Worm (Caenorhabditis elegans) whole organism, late embryonic: ENCODE results near the gene unc-132.
A peak's percentile ranks its signal among the peaks of the same experiment; 100 is the strongest.

Source experiments
- C08G9.2 ChIP-seq: sonication (generic microtip); optimal IDR thresholded peaks from 2 replicates; lab custom pipeline; 2016; ENCODE audit warnings: mild to moderate bottlenecking, missing genetic modification characterization, moderate library complexity, missing compliant biosample characterization
- C38D4.7 ChIP-seq: fragments of 200-800 bp; sonication (Bioruptor generic); optimal IDR thresholded peaks from 2 replicates; lab custom pipeline; 2018; ENCODE audit warnings: mild to moderate bottlenecking, missing genetic modification characterization, moderate library complexity, missing compliant biosample characterization
- ceh-45 ChIP-seq: fragments of 200-800 bp; sonication (Bioruptor generic); IDR thresholded peaks from 2 replicates; pipeline ENCODE4 v1.3.6; 2022; ENCODE audit warnings: missing genetic modification reagents, missing genetic modification characterization, missing compliant biosample characterization
- ceh-6 ChIP-seq: fragments of 200-800 bp; sonication (Bioruptor generic); optimal IDR thresholded peaks from 2 replicates; lab custom pipeline; 2018; ENCODE audit warnings: mild to moderate bottlenecking, missing genetic modification characterization, missing compliant biosample characterization
- elt-2 ChIP-seq: sonication (generic microtip); optimal IDR thresholded peaks from 2 replicates; lab custom pipeline; 2016; ENCODE audit warnings: missing genetic modification reagents, missing genetic modification characterization, missing compliant biosample characterization
- fkh-10 ChIP-seq: fragments of 150-350 bp; optimal IDR thresholded peaks from 2 replicates; lab custom pipeline; 2014; ENCODE audit warnings: missing biosample characterization, missing genetic modification reagents, missing genetic modification characterization
- lin-11 ChIP-seq: fragments of 200-800 bp; sonication (Bioruptor generic); optimal IDR thresholded peaks from 2 replicates; lab custom pipeline; 2018; ENCODE audit warnings: mild to moderate bottlenecking, missing genetic modification characterization, missing compliant biosample characterization
- pag-3 ChIP-seq: sonication (generic microtip); optimal IDR thresholded peaks from 2 replicates; lab custom pipeline; 2016; ENCODE audit warnings: missing compliant biosample characterization, missing genetic modification characterization, borderline replicate concordance
- pha-4 ChIP-seq: fragments of 150-350 bp; optimal IDR thresholded peaks from 2 replicates; lab custom pipeline; 2018; ENCODE audit warnings: missing biosample characterization, missing genetic modification reagents, missing genetic modification characterization
- pqm-1 ChIP-seq: sonication (generic microtip); optimal IDR thresholded peaks from 2 replicates; lab custom pipeline; 2016; ENCODE audit warnings: missing genetic modification characterization, missing compliant biosample characterization
- pros-1 ChIP-seq: fragments of 150-350 bp; optimal IDR thresholded peaks from 2 replicates; lab custom pipeline; 2014; ENCODE audit warnings: missing biosample characterization, missing genetic modification reagents, missing genetic modification characterization
- rnt-1 ChIP-seq: sonication (generic microtip); optimal IDR thresholded peaks from 2 replicates; lab custom pipeline; 2016; ENCODE audit warnings: missing genetic modification characterization, missing compliant biosample characterization
- ztf-16 ChIP-seq: sonication (generic microtip); optimal IDR thresholded peaks from 2 replicates; lab custom pipeline; 2017; ENCODE audit warnings: missing genetic modification characterization, missing compliant biosample characterization

DNA sequence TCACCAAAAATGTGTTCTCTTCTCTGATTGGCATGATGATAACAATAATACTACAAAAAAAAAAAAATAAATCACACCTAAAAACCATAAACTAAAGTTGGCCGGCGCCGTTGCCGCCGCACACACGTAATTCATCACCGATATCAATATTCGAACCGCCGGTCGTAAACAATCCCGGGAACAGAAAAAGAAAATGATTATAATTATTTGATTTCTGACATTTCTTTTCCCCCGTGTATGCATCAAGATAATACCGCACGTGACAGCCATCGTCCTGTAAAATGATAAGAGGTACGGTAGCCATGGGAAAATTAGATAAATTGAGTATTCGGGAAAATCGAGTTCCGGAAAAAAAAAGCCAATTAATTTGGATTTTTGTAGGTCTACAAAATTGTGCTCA lies 10.2 kb downstream of the unc-132 start:
- no peak for TF ChIP-seq ceh-6 (GFP tag; lab: Kevin White, UChicago)
- no peak for TF ChIP-seq ztf-16 (tag; lab: Kevin White, UChicago)
- no peak for TF ChIP-seq pqm-1
- TF ChIP-seq pros-1 = no peak
- TF ChIP-seq ceh-45 (GFP tag; lab: Robert Waterston, UW) = no peak
- no peak for TF ChIP-seq pag-3 (tag; lab: Kevin White, UChicago)
- TF ChIP-seq C38D4.7 (GFP tag; lab: Kevin White, UChicago) = no peak
- TF ChIP-seq C08G9.2 (tag; lab: Kevin White, UChicago) = no peak
- no peak for TF ChIP-seq rnt-1 (tag; lab: Kevin White, UChicago)
- peak; percentile 74 for TF ChIP-seq elt-2 (tag; lab: Kevin White, UChicago)
- no peak for TF ChIP-seq lin-11 (tag; lab: Kevin White, UChicago)
- TF ChIP-seq pha-4 = no peak
- TF ChIP-seq fkh-10 = no peak
